Fruit fly (Drosophila melanogaster) ovary, adult (tissue): ENCODE data around the gene PH4alphaNE1.

Experiments used
- CG17801 ChIP-seq: fragments of 200-800 bp; optimal IDR thresholded peaks from 2 replicates; lab custom pipeline; 2019; ENCODE audit warnings: missing biosample characterization, mild to moderate bottlenecking, missing genetic modification characterization, moderate library complexity; ENCODE audit not compliant: partially characterized antibody

PH4alphaNE1 gene

dm6 chr3R:30514255-30514827, 14.2 kb upstream of the PH4alphaNE1 start, which contains the start of the genes CG31524 and CG9698:
Gene CG31524 (minus strand): TSS chr3R:30514355.
Gene CG9698 (plus strand): TSS chr3R:30514777.
- TF ChIP-seq CG17801 (GFP tag; lab: Kevin White, UChicago), result no peak

dm6 chr3R:30512114-30512513, 12.0 kb upstream of the PH4alphaNE1 start, which contains the start of gene PH4alphaNE2:
Gene PH4alphaNE2 (minus strand): TSS chr3R:30512214.
- TF ChIP-seq CG17801 (GFP tag; lab: Kevin White, UChicago), result no peak

dm6 chr3R:30507723-30508122, 7.6 kb upstream of the PH4alphaNE1 start, which contains the start of gene CG34041:
Gene CG34041 (plus strand): TSS chr3R:30508023.
- no peak for TF ChIP-seq CG17801 (GFP tag; lab: Kevin White, UChicago)

dm6 chr3R:30505561-30506037, 5.5 kb upstream of the PH4alphaNE1 start, which contains the start of the genes PH4alphaSG1 and CG15539:
Gene PH4alphaSG1 (minus strand): TSS chr3R:30505661.
Gene CG15539 (plus strand): TSS chr3R:30505987.
- no peak for TF ChIP-seq CG17801 (GFP tag; lab: Kevin White, UChicago)

dm6 chr3R:30503406-30503805, 3.3 kb upstream of the PH4alphaNE1 start, which contains the start of gene CG31371:
Gene CG31371 (minus strand): TSS chr3R:30503506.
- no peak for TF ChIP-seq CG17801 (GFP tag; lab: Kevin White, UChicago)

dm6 chr3R:30501174-30501573, 1.0 kb upstream of the PH4alphaNE1 start:
- TF ChIP-seq CG17801 (GFP tag; lab: Kevin White, UChicago), result no peak

- TF ChIP-seq CG17801 (GFP tag; lab: Kevin White, UChicago), result no peak
Measured at dm6 chr3R:30496103-30496858, 3.8 kb downstream of the PH4alphaNE1 start, which contains the start of gene PH4alphaMP. Gene PH4alphaMP (minus strand): TSS chr3R:30496153.

dm6 chr3R:30489797-30490196, 10.3 kb downstream of the PH4alphaNE1 start, which contains the start of gene PH4alphaSG2:
Gene PH4alphaSG2 (plus strand): TSS chr3R:30490074.
- TF ChIP-seq CG17801 (GFP tag; lab: Kevin White, UChicago), result no peak

dm6 chr3R:30488663-30489062, 11.5 kb downstream of the PH4alphaNE1 start, which contains the start of gene Jon99Fi:
Gene Jon99Fi (plus strand): TSS chr3R:30488963.
- no peak for TF ChIP-seq CG17801 (GFP tag; lab: Kevin White, UChicago)

- no peak for TF ChIP-seq CG17801 (GFP tag; lab: Kevin White, UChicago)
Measured at dm6 chr3R:30487828-30488227, 12.3 kb downstream of the PH4alphaNE1 start, which contains the start of gene Jon99Fii. Gene Jon99Fii (minus strand): TSS chr3R:30487928.

- no peak for TF ChIP-seq CG17801 (GFP tag; lab: Kevin White, UChicago)
Measured at dm6 chr3R:30476367-30476766, 23.8 kb downstream of the PH4alphaNE1 start, which contains the start of gene spdo. Gene spdo (plus strand): TSS chr3R:30476684.

dm6 chr3R:30475910-30476309, 24.2 kb downstream of the PH4alphaNE1 start:
- no peak for TF ChIP-seq CG17801 (GFP tag; lab: Kevin White, UChicago)

dm6 chr3R:30474667-30475213, 25.4 kb downstream of the PH4alphaNE1 start:
- no peak for TF ChIP-seq CG17801 (GFP tag; lab: Kevin White, UChicago)

- TF ChIP-seq CG17801 (GFP tag; lab: Kevin White, UChicago), result no peak
Measured at dm6 chr3R:30472331-30472730, 27.8 kb downstream of the PH4alphaNE1 start.

- TF ChIP-seq CG17801 (GFP tag; lab: Kevin White, UChicago), result no peak
Measured at dm6 chr3R:30470690-30471089, 29.4 kb downstream of the PH4alphaNE1 start.
